Fruit fly (Drosophila melanogaster) whole organism, embryonic: Measurements from ENCODE around the gene cyr.

Source experiments
- Ada2b ChIP-seq: fragments of 200-800 bp; sonication (Bioruptor generic); IDR thresholded peaks from 2 replicates; pipeline ENCODE4 v1.3.6; 2022; ENCODE audit warnings: missing biosample characterization, missing genetic modification characterization
- CG10267 ChIP-seq: fragments of 200-800 bp; sonication (Bioruptor generic); optimal IDR thresholded peaks from 2 replicates; lab custom pipeline; 2018; ENCODE audit warnings: missing biosample characterization, mild to moderate bottlenecking, missing genetic modification characterization, moderate library complexity
- CG10959 ChIP-seq: fragments of 200-800 bp; sonication (Bioruptor generic); IDR thresholded peaks from 2 replicates; pipeline ENCODE4 v1.3.6; 2022; ENCODE audit warnings: missing biosample characterization, missing genetic modification characterization
- CG12391 ChIP-seq: fragments of 200-800 bp; sonication (Bioruptor generic); optimal IDR thresholded peaks from 3 replicates; lab custom pipeline; 2018; ENCODE audit warnings: missing biosample characterization, mild to moderate bottlenecking, missing genetic modification characterization, moderate library complexity
- CG17385 ChIP-seq: fragments of 200-800 bp; sonication (Bioruptor generic); optimal IDR thresholded peaks from 3 replicates; lab custom pipeline; 2018; ENCODE audit warnings: missing biosample characterization, mild to moderate bottlenecking, missing genetic modification characterization
- CG18599 ChIP-seq: fragments of 200-800 bp; sonication (Bioruptor generic); optimal IDR thresholded peaks from 3 replicates; lab custom pipeline; 2017; ENCODE audit warnings: missing biosample characterization, missing genetic modification characterization, mild to moderate bottlenecking, moderate library complexity, missing genetic modification reagents
- CG2120 ChIP-seq: fragments of 200-800 bp; sonication (Bioruptor generic); optimal IDR thresholded peaks from 3 replicates; lab custom pipeline; 2016; ENCODE audit warnings: missing biosample characterization, missing genetic modification characterization
- CG2202 ChIP-seq: fragments of 200-800 bp; sonication (Bioruptor generic); optimal IDR thresholded peaks from 2 replicates; lab custom pipeline; 2018; ENCODE audit warnings: missing biosample characterization, mild to moderate bottlenecking, missing genetic modification characterization
- CG2678 ChIP-seq: fragments of 200-800 bp; sonication (Bioruptor generic); optimal IDR thresholded peaks from 3 replicates; lab custom pipeline; 2019; ENCODE audit warnings: missing biosample characterization, mild to moderate bottlenecking, missing genetic modification characterization, moderate library complexity
- CG31365 ChIP-seq: fragments of 200-800 bp; sonication (Bioruptor generic); optimal IDR thresholded peaks from 2 replicates; lab custom pipeline; 2018; ENCODE audit warnings: missing biosample characterization, mild to moderate bottlenecking, missing genetic modification characterization
- CG32767 ChIP-seq: fragments of 200-800 bp; sonication (Bioruptor generic); IDR thresholded peaks from 2 replicates; pipeline ENCODE4 v1.3.6; 2022; ENCODE audit warnings: missing biosample characterization, missing genetic modification characterization
- CG33213 ChIP-seq: fragments of 200-800 bp; sonication (Bioruptor generic); optimal IDR thresholded peaks from 3 replicates; lab custom pipeline; 2016; ENCODE audit warnings: missing biosample characterization, missing genetic modification characterization
- CG3995 ChIP-seq: fragments of 200-800 bp; sonication (Bioruptor generic); optimal IDR thresholded peaks from 3 replicates; lab custom pipeline; 2016; ENCODE audit warnings: missing biosample characterization, missing genetic modification characterization
- CG42726 ChIP-seq: fragments of 200-800 bp; sonication (Bioruptor generic); IDR thresholded peaks from 2 replicates; pipeline ENCODE4 v1.3.6; 2022; ENCODE audit warnings: missing biosample characterization, missing genetic modification characterization; ENCODE audit not compliant: partially characterized antibody
- CG4328 ChIP-seq: fragments of 200-800 bp; sonication (Bioruptor generic); optimal IDR thresholded peaks from 3 replicates; lab custom pipeline; 2017; ENCODE audit warnings: missing biosample characterization, missing genetic modification reagents, missing genetic modification characterization
- CG7556 ChIP-seq: fragments of 200-800 bp; sonication (Bioruptor generic); optimal IDR thresholded peaks from 2 replicates; lab custom pipeline; 2017; ENCODE audit warnings: missing biosample characterization, mild to moderate bottlenecking, missing genetic modification characterization
- CG7987 ChIP-seq: fragments of 200-800 bp; sonication (Bioruptor generic); optimal IDR thresholded peaks from 2 replicates; lab custom pipeline; 2018; ENCODE audit warnings: missing biosample characterization, mild to moderate bottlenecking, missing genetic modification characterization, moderate library complexity
- CG8281 ChIP-seq: fragments of 200-800 bp; sonication (Bioruptor generic); optimal IDR thresholded peaks from 2 replicates; lab custom pipeline; 2018; ENCODE audit warnings: missing biosample characterization, mild to moderate bottlenecking, missing genetic modification characterization, moderate library complexity
- Dip3 ChIP-seq: fragments of 200-800 bp; sonication (Bioruptor generic); optimal IDR thresholded peaks from 3 replicates; lab custom pipeline; 2016; ENCODE audit warnings: missing biosample characterization, missing genetic modification characterization
- Dref ChIP-seq: fragments of 200-800 bp; sonication (Bioruptor generic); IDR thresholded peaks from 2 replicates; pipeline ENCODE4 v1.3.6; 2022; ENCODE audit warnings: missing biosample characterization, missing genetic modification characterization
- HLH54F ChIP-seq: fragments of 200-800 bp; sonication (Bioruptor generic); optimal IDR thresholded peaks from 3 replicates; lab custom pipeline; 2016; ENCODE audit warnings: missing biosample characterization, missing genetic modification characterization
- Hmr ChIP-seq: fragments of 200-800 bp; sonication (Bioruptor generic); optimal IDR thresholded peaks from 3 replicates; lab custom pipeline; 2017; ENCODE audit warnings: mild to moderate bottlenecking, missing biosample characterization, missing genetic modification reagents, missing genetic modification characterization
- Kr ChIP-seq: fragments of 200-800 bp; sonication (Bioruptor generic); optimal IDR thresholded peaks from 2 replicates; lab custom pipeline; 2017; ENCODE audit warnings: missing biosample characterization, mild to moderate bottlenecking, missing genetic modification characterization
- Pdp1 ChIP-seq, 2 experiments: fragments of 200-800 bp; sonication (Bioruptor generic); optimal IDR thresholded peaks; 3 replicates each; lab custom pipeline; 2016; ENCODE audit warnings: missing biosample characterization in 2 of 2, missing genetic modification characterization in 2 of 2, mild to moderate bottlenecking in 1 of 2, moderate library complexity in 1 of 2
- Sox102F ChIP-seq: fragments of 200-800 bp; sonication (Bioruptor generic); optimal IDR thresholded peaks from 2 replicates; lab custom pipeline; 2018; ENCODE audit warnings: missing biosample characterization, mild to moderate bottlenecking, missing genetic modification characterization, moderate library complexity
- TFAM ChIP-seq: fragments of 200-800 bp; sonication (Bioruptor generic); optimal IDR thresholded peaks from 2 replicates; lab custom pipeline; 2017; ENCODE audit warnings: missing biosample characterization, missing genetic modification characterization, inconsistent platforms
- Trl ChIP-seq, 3 experiments: fragments of >200 bp in 2 of 3; fragments of 200-800 bp in 1 of 3; sonication (Bioruptor generic) in 1 of 3; optimal IDR thresholded peaks; 2 replicates in 1 of 3; 3 replicates in 2 of 3; lab custom pipeline; 2016 to 2017; ENCODE audit warnings: missing biosample characterization in 1 of 3, missing genetic modification characterization in 1 of 3
- Xrp1 ChIP-seq: fragments of 200-800 bp; sonication (Bioruptor generic); IDR thresholded peaks from 2 replicates; pipeline ENCODE4 v1.3.6; 2022; ENCODE audit warnings: missing biosample characterization, missing genetic modification characterization
- amos ChIP-seq: fragments of 200-800 bp; sonication (Bioruptor generic); IDR thresholded peaks from 2 replicates; pipeline ENCODE4 v1.3.6; 2022; ENCODE audit warnings: missing biosample characterization, missing genetic modification characterization; ENCODE audit not compliant: partially characterized antibody
- cg ChIP-seq: fragments of 200-800 bp; sonication (Bioruptor generic); optimal IDR thresholded peaks from 3 replicates; lab custom pipeline; 2019; ENCODE audit warnings: missing biosample characterization, mild to moderate bottlenecking, missing genetic modification characterization, moderate library complexity
- dati ChIP-seq: fragments of 200-800 bp; sonication (Bioruptor generic); IDR thresholded peaks from 2 replicates; pipeline ENCODE4 v1.3.6; 2022; ENCODE audit warnings: missing biosample characterization, missing genetic modification characterization
- ewg ChIP-seq: fragments of 200-800 bp; sonication (Bioruptor generic); optimal IDR thresholded peaks from 3 replicates; lab custom pipeline; 2017; ENCODE audit warnings: mild to moderate bottlenecking, missing biosample characterization, missing genetic modification reagents, missing genetic modification characterization
- gcm ChIP-seq: fragments of 200-800 bp; sonication (Bioruptor generic); optimal IDR thresholded peaks from 2 replicates; lab custom pipeline; 2019; ENCODE audit warnings: missing biosample characterization, mild to moderate bottlenecking, missing genetic modification characterization, moderate library complexity
- gfzf ChIP-seq: fragments of 200-800 bp; sonication (Bioruptor generic); optimal IDR thresholded peaks from 2 replicates; lab custom pipeline; 2016; ENCODE audit warnings: missing biosample characterization, mild to moderate bottlenecking, missing genetic modification characterization, moderate library complexity
- kah ChIP-seq: fragments of 200-800 bp; sonication (Bioruptor generic); optimal IDR thresholded peaks from 2 replicates; lab custom pipeline; 2018; ENCODE audit warnings: missing biosample characterization, mild to moderate bottlenecking, missing genetic modification characterization
- ken ChIP-seq: fragments of 200-800 bp; sonication (Bioruptor generic); IDR thresholded peaks from 3 replicates; pipeline ENCODE4 v1.3.6; 2022; ENCODE audit warnings: missing biosample characterization, missing genetic modification characterization
- lbe ChIP-seq: fragments of 200-800 bp; sonication (Bioruptor generic); optimal IDR thresholded peaks from 2 replicates; lab custom pipeline; 2016; ENCODE audit warnings: missing biosample characterization, mild to moderate bottlenecking, missing genetic modification characterization
- luna ChIP-seq: fragments of 200-800 bp; sonication (Bioruptor generic); optimal IDR thresholded peaks from 2 replicates; lab custom pipeline; 2016; ENCODE audit warnings: missing biosample characterization, missing genetic modification characterization
- nau ChIP-seq: fragments of 200-800 bp; sonication (Bioruptor generic); optimal IDR thresholded peaks from 3 replicates; lab custom pipeline; 2017; ENCODE audit warnings: missing biosample characterization, mild to moderate bottlenecking, missing genetic modification characterization, missing genetic modification reagents
- nom ChIP-seq: fragments of 200-800 bp; sonication (Bioruptor generic); optimal IDR thresholded peaks from 2 replicates; lab custom pipeline; 2017; ENCODE audit warnings: missing biosample characterization, missing genetic modification characterization, mild to moderate bottlenecking, moderate library complexity, missing genetic modification reagents
- ranshi ChIP-seq: fragments of 200-800 bp; sonication (Bioruptor generic); IDR thresholded peaks from 2 replicates; pipeline ENCODE4 v1.3.6; 2022; ENCODE audit warnings: missing biosample characterization, missing genetic modification characterization
- scrt ChIP-seq: fragments of 200-800 bp; sonication (Bioruptor generic); optimal IDR thresholded peaks from 2 replicates; lab custom pipeline; 2018; ENCODE audit warnings: missing biosample characterization, mild to moderate bottlenecking, missing genetic modification characterization, moderate library complexity
- stwl ChIP-seq: fragments of 200-800 bp; sonication (Bioruptor generic); optimal IDR thresholded peaks from 3 replicates; lab custom pipeline; 2018; ENCODE audit warnings: missing biosample characterization, mild to moderate bottlenecking, missing genetic modification characterization, moderate library complexity
- vfl ChIP-seq: fragments of 200-800 bp; sonication (Bioruptor generic); optimal IDR thresholded peaks from 2 replicates; lab custom pipeline; 2016; ENCODE audit warnings: missing biosample characterization, missing genetic modification characterization
- vvl ChIP-seq: fragments of 200-800 bp; sonication (Bioruptor generic); IDR thresholded peaks from 2 replicates; pipeline ENCODE4 v1.3.6; 2022; ENCODE audit warnings: missing biosample characterization, missing genetic modification characterization
- wor ChIP-seq: fragments of 200-800 bp; sonication (Bioruptor generic); IDR thresholded peaks from 2 replicates; pipeline ENCODE4 v1.3.6; 2022; ENCODE audit warnings: missing biosample characterization, missing genetic modification characterization
- zen ChIP-seq: fragments of 200-800 bp; sonication (Bioruptor generic); optimal IDR thresholded peaks from 3 replicates; lab custom pipeline; 2018; ENCODE audit warnings: missing biosample characterization, mild to moderate bottlenecking, missing genetic modification characterization, moderate library complexity

cyr gene

dm6 chrX:8114476-8115342, 20.8 kb downstream of the cyr start (continued):
- no peak for TF ChIP-seq stwl (tag; lab: Kevin White, UChicago)
- TF ChIP-seq nau (GFP tag; lab: Kevin White, UChicago) = peak; percentile 13
- TF ChIP-seq vfl = peak; percentile 64
- peak; percentile 39 for TF ChIP-seq CG10267 (tag; lab: Kevin White, UChicago)
- TF ChIP-seq scrt (GFP tag; lab: Kevin White, UChicago) = peak; percentile 11
- TF ChIP-seq vvl (GFP tag; lab: Robert Waterston, UW) = peak; percentile 43; the same call in 1 of the 2 replicates
- no peak for TF ChIP-seq Kr (GFP tag; lab: Kevin White, UChicago)
- TF ChIP-seq Pdp1 (GFP tag; optimal IDR thresholded peaks at IDR 0.05; lab: Kevin White, UChicago) = no peak
- TF ChIP-seq kah (GFP tag; lab: Kevin White, UChicago) = peak; percentile 9
- TF ChIP-seq dati (GFP tag; lab: Robert Waterston, UW) = no peak
- TF ChIP-seq ewg = no peak
- TF ChIP-seq Ada2b (GFP tag; lab: Robert Waterston, UW) = peak; percentile 52
- peak; percentile 13 for TF ChIP-seq zen
- TF ChIP-seq gfzf (GFP tag; lab: Kevin White, UChicago) = no peak
- peak; percentile 84 for TF ChIP-seq CG18599
- no peak for TF ChIP-seq TFAM (GFP tag; lab: Kevin White, UChicago)
- TF ChIP-seq nom = no peak
- TF ChIP-seq CG7556 (GFP tag; lab: Kevin White, UChicago) = peak; percentile 74
- peak; percentile 64 for TF ChIP-seq Sox102F (GFP tag; lab: Kevin White, UChicago)
- TF ChIP-seq CG3995 (GFP tag; lab: Kevin White, UChicago) = no peak
- no peak for TF ChIP-seq CG8281 (tag; lab: Kevin White, UChicago)
- TF ChIP-seq Trl (optimal IDR thresholded peaks at IDR 0.05; lab: Kevin White, UChicago) = no peak
- no peak for TF ChIP-seq Trl (GFP tag; optimal IDR thresholded peaks at IDR 0.05; lab: Kevin White, UChicago)
- TF ChIP-seq Hmr (GFP tag; lab: Kevin White, UChicago) = peak; percentile 75
- no peak for TF ChIP-seq CG33213 (GFP tag; lab: Kevin White, UChicago)
- TF ChIP-seq Dref (GFP tag; lab: Robert Waterston, UW) = no peak
- TF ChIP-seq CG10959 (GFP tag; lab: Robert Waterston, UW) = no peak
- TF ChIP-seq ken (GFP tag; lab: Robert Waterston, UW) = no peak
- TF ChIP-seq wor (GFP tag; lab: Robert Waterston, UW) = no peak
- peak; percentile 33 for TF ChIP-seq HLH54F
- TF ChIP-seq lbe = no peak
- peak; percentile 63; the same call in 1 of the 2 replicates for TF ChIP-seq ranshi (GFP tag; lab: Robert Waterston, UW)
- TF ChIP-seq CG2202 (tag; lab: Kevin White, UChicago) = no peak
- TF ChIP-seq CG31365 (tag; lab: Kevin White, UChicago) = peak; percentile 20
- no peak for TF ChIP-seq CG42726 (GFP tag; lab: Robert Waterston, UW)
- peak; percentile 71 for TF ChIP-seq CG17385 (GFP tag; lab: Kevin White, UChicago)
- TF ChIP-seq CG32767 (GFP tag; lab: Robert Waterston, UW) = 0 out of 2 replicates have a peak, but pooled peaks have one; percentile 45
- TF ChIP-seq CG7987 (GFP tag; lab: Kevin White, UChicago) = no peak
- TF ChIP-seq CG4328 (GFP tag; lab: Kevin White, UChicago) = peak; percentile 38
- TF ChIP-seq luna (GFP tag; lab: Kevin White, UChicago) = peak; percentile 4
- TF ChIP-seq amos (GFP tag; lab: Robert Waterston, UW) = no peak
- TF ChIP-seq gcm = peak; percentile 26
- peak; percentile 83 for TF ChIP-seq CG2120 (GFP tag; lab: Kevin White, UChicago)
- TF ChIP-seq CG2678 (tag; lab: Kevin White, UChicago) = peak; percentile 80
- peak; percentile 29 for TF ChIP-seq cg (GFP tag; lab: Kevin White, UChicago)
- peak; percentile 58; the same call in 1 of the 2 replicates for TF ChIP-seq Xrp1 (GFP tag; lab: Robert Waterston, UW)
- peak; percentile 47 for TF ChIP-seq Dip3
- TF ChIP-seq CG12391 (tag; lab: Kevin White, UChicago) = peak; percentile 64
